Worm (Caenorhabditis elegans) whole organism, L2 larva: ENCODE results near the gene R05G9.1.

Experiments used
- C34F6.9 ChIP-seq: fragments of 150-350 bp; optimal IDR thresholded peaks from 2 replicates; lab custom pipeline; 2014; ENCODE audit warnings: missing biosample characterization, missing genetic modification characterization
- F13H6.1 ChIP-seq: sonication (generic microtip); optimal IDR thresholded peaks from 2 replicates; lab custom pipeline; 2016; ENCODE audit warnings: missing genetic modification characterization, missing compliant biosample characterization
- R02D3.7 ChIP-seq: fragments of 150-350 bp; optimal IDR thresholded peaks from 2 replicates; lab custom pipeline; 2014; ENCODE audit warnings: missing biosample characterization, missing genetic modification characterization
- Y55F3AM.14 ChIP-seq: fragments of 200-800 bp; sonication (Bioruptor generic); optimal IDR thresholded peaks from 2 replicates; lab custom pipeline; 2018; ENCODE audit warnings: mild to moderate bottlenecking, missing genetic modification characterization, missing compliant biosample characterization
- ZK546.5 ChIP-seq: sonication (generic microtip); optimal IDR thresholded peaks from 2 replicates; lab custom pipeline; 2017; ENCODE audit warnings: missing biosample characterization, missing genetic modification characterization
- alr-1 ChIP-seq: fragments of 150-350 bp; optimal IDR thresholded peaks from 2 replicates; lab custom pipeline; 2014; ENCODE audit warnings: missing biosample characterization, missing genetic modification characterization
- aly-2 ChIP-seq: fragments of 150-350 bp; optimal IDR thresholded peaks from 2 replicates; lab custom pipeline; 2014; ENCODE audit warnings: missing biosample characterization, missing genetic modification characterization
- ama-1 ChIP-seq: fragments of 150-350 bp; optimal IDR thresholded peaks from 2 replicates; lab custom pipeline; 2018; ENCODE audit warnings: inconsistent platforms
- blmp-1 ChIP-seq: sonication (generic microtip); optimal IDR thresholded peaks from 2 replicates; lab custom pipeline; 2017; ENCODE audit warnings: missing genetic modification characterization, mild to moderate bottlenecking, missing compliant biosample characterization, antibody characterized with exemption, moderate library complexity; ENCODE audit not compliant: insufficient read depth
- ceh-16 ChIP-seq: fragments of 150-350 bp; optimal IDR thresholded peaks from 2 replicates; lab custom pipeline; 2014; ENCODE audit warnings: missing biosample characterization, missing genetic modification characterization
- ceh-82 ChIP-seq: fragments of 150-350 bp; optimal IDR thresholded peaks from 2 replicates; lab custom pipeline; 2014; ENCODE audit warnings: missing biosample characterization, missing genetic modification characterization
- crh-2 ChIP-seq: sonication (generic microtip); optimal IDR thresholded peaks from 2 replicates; lab custom pipeline; 2017; ENCODE audit warnings: missing biosample characterization, missing genetic modification characterization
- dmd-4 ChIP-seq: sonication (generic microtip); optimal IDR thresholded peaks from 2 replicates; lab custom pipeline; 2017; ENCODE audit warnings: missing biosample characterization, missing genetic modification characterization
- egl-27 ChIP-seq: sonication (generic microtip); optimal IDR thresholded peaks from 3 replicates; lab custom pipeline; 2017; ENCODE audit warnings: missing biosample characterization, missing genetic modification reagents, missing genetic modification characterization
- elt-1 ChIP-seq: fragments of 150-350 bp; optimal IDR thresholded peaks from 2 replicates; lab custom pipeline; 2014; ENCODE audit warnings: missing biosample characterization, missing genetic modification characterization
- elt-3 ChIP-seq: sonication (generic microtip); optimal IDR thresholded peaks from 2 replicates; lab custom pipeline; 2017; ENCODE audit warnings: missing biosample characterization, missing genetic modification characterization
- gmeb-1 ChIP-seq: fragments of 150-350 bp; optimal IDR thresholded peaks from 2 replicates; lab custom pipeline; 2014; ENCODE audit warnings: missing biosample characterization, missing genetic modification characterization
- lin-11 ChIP-seq: fragments of 150-350 bp; sonication (generic microtip); optimal IDR thresholded peaks from 2 replicates; lab custom pipeline; 2014; ENCODE audit warnings: missing biosample characterization, missing genetic modification characterization, inconsistent platforms, mixed read lengths
- lin-13 ChIP-seq: fragments of 150-350 bp; optimal IDR thresholded peaks from 2 replicates; lab custom pipeline; 2014; ENCODE audit warnings: missing biosample characterization, missing genetic modification reagents, missing genetic modification characterization
- lin-39 ChIP-seq: fragments of 150-350 bp; optimal IDR thresholded peaks from 2 replicates; lab custom pipeline; 2014; ENCODE audit warnings: missing biosample characterization, missing genetic modification reagents, missing genetic modification characterization
- lsy-2 ChIP-seq, 2 experiments: fragments of 150-350 bp in 1 of 2; sonication (generic microtip) in 1 of 2; optimal IDR thresholded peaks; 2 replicates each; lab custom pipeline; 2014 to 2017; ENCODE audit warnings: missing biosample characterization in 2 of 2, missing genetic modification characterization in 2 of 2
- mab-5 ChIP-seq: fragments of 150-350 bp; optimal IDR thresholded peaks from 2 replicates; lab custom pipeline; 2014; ENCODE audit warnings: missing biosample characterization, missing genetic modification characterization
- mbf-1 ChIP-seq: sonication (generic microtip); optimal IDR thresholded peaks from 2 replicates; lab custom pipeline; 2017; ENCODE audit warnings: missing biosample characterization, missing genetic modification characterization
- mdl-1 ChIP-seq, 2 experiments: fragments of 150-350 bp in 1 of 2; sonication (generic microtip) in 1 of 2; optimal IDR thresholded peaks; 2 replicates each; lab custom pipeline; 2017; ENCODE audit warnings: missing biosample characterization in 2 of 2, missing genetic modification characterization in 2 of 2
- nhr-10 ChIP-seq: sonication (generic microtip); optimal IDR thresholded peaks from 2 replicates; lab custom pipeline; 2017; ENCODE audit warnings: missing biosample characterization, missing genetic modification characterization
- nhr-11 ChIP-seq: fragments of 150-350 bp; optimal IDR thresholded peaks from 2 replicates; lab custom pipeline; 2014; ENCODE audit warnings: missing biosample characterization, missing genetic modification characterization
- nhr-12 ChIP-seq: fragments of 150-350 bp; optimal IDR thresholded peaks from 2 replicates; lab custom pipeline; 2014; ENCODE audit warnings: missing biosample characterization, missing genetic modification characterization
- nhr-129 ChIP-seq: fragments of 150-350 bp; optimal IDR thresholded peaks from 2 replicates; lab custom pipeline; 2014; ENCODE audit warnings: missing biosample characterization, missing genetic modification characterization
- nhr-21 ChIP-seq: fragments of 150-350 bp; optimal IDR thresholded peaks from 2 replicates; lab custom pipeline; 2014; ENCODE audit warnings: missing biosample characterization, missing genetic modification characterization
- nhr-23 ChIP-seq: fragments of 150-350 bp; optimal IDR thresholded peaks from 2 replicates; lab custom pipeline; 2014; ENCODE audit warnings: missing biosample characterization, missing genetic modification reagents, missing genetic modification characterization
- nhr-237 ChIP-seq: fragments of 150-350 bp; optimal IDR thresholded peaks from 2 replicates; lab custom pipeline; 2014; ENCODE audit warnings: missing biosample characterization, missing genetic modification characterization
- nhr-25 ChIP-seq: fragments of 150-350 bp; sonication (generic microtip); optimal IDR thresholded peaks from 3 replicates; lab custom pipeline; 2014; ENCODE audit warnings: missing biosample characterization, missing genetic modification characterization
- nhr-6 ChIP-seq: fragments of 150-350 bp; optimal IDR thresholded peaks from 2 replicates; lab custom pipeline; 2014; ENCODE audit warnings: missing biosample characterization, missing genetic modification characterization
- nhr-77 ChIP-seq: fragments of 150-350 bp; optimal IDR thresholded peaks from 2 replicates; lab custom pipeline; 2014; ENCODE audit warnings: missing biosample characterization, missing genetic modification characterization
- peb-1 ChIP-seq: fragments of 150-350 bp; optimal IDR thresholded peaks from 2 replicates; lab custom pipeline; 2014; ENCODE audit warnings: missing biosample characterization, missing genetic modification characterization
- sem-4 ChIP-seq: fragments of 150-350 bp; optimal IDR thresholded peaks from 2 replicates; lab custom pipeline; 2014; ENCODE audit warnings: missing biosample characterization, missing genetic modification reagents, missing genetic modification characterization
- skn-1 ChIP-seq: sonication (generic microtip); optimal IDR thresholded peaks from 2 replicates; lab custom pipeline; 2017; ENCODE audit warnings: missing biosample characterization, missing genetic modification characterization
- sma-3 ChIP-seq: sonication (generic microtip); optimal IDR thresholded peaks from 2 replicates; lab custom pipeline; 2016; ENCODE audit warnings: missing genetic modification reagents, missing genetic modification characterization, missing compliant biosample characterization
- sma-9 ChIP-seq, 2 experiments: fragments of 150-350 bp in 1 of 2; sonication (generic microtip) in 1 of 2; optimal IDR thresholded peaks; 2 replicates each; lab custom pipeline; 2014 to 2016; ENCODE audit warnings: missing genetic modification characterization in 2 of 2, mild to moderate bottlenecking in 1 of 2, missing biosample characterization in 1 of 2, missing compliant biosample characterization in 1 of 2, missing genetic modification reagents in 1 of 2, moderate library complexity in 1 of 2
- snpc-4 ChIP-seq: fragments of 150-350 bp; optimal IDR thresholded peaks from 2 replicates; lab custom pipeline; 2014; ENCODE audit warnings: missing biosample characterization, missing genetic modification characterization
- unc-39 ChIP-seq: fragments of 150-350 bp; optimal IDR thresholded peaks from 2 replicates; lab custom pipeline; 2014; ENCODE audit warnings: missing biosample characterization, missing genetic modification characterization
- unc-55 ChIP-seq: fragments of 150-350 bp; sonication (generic microtip); optimal IDR thresholded peaks from 3 replicates; lab custom pipeline; 2014; ENCODE audit warnings: missing biosample characterization, missing genetic modification reagents, missing genetic modification characterization
- zag-1 ChIP-seq: fragments of 150-350 bp; optimal IDR thresholded peaks from 2 replicates; lab custom pipeline; 2014; ENCODE audit warnings: missing biosample characterization, missing genetic modification characterization
- ztf-1 ChIP-seq: fragments of 200-800 bp; sonication (Bioruptor generic); conservative IDR thresholded peaks from 2 replicates; pipeline ENCODE4 v1.3.6; 2022; ENCODE audit warnings: missing genetic modification characterization, missing compliant biosample characterization
- ztf-11 ChIP-seq: sonication (generic microtip); optimal IDR thresholded peaks from 2 replicates; lab custom pipeline; 2017; ENCODE audit warnings: missing biosample characterization, missing genetic modification characterization
- ztf-4 ChIP-seq: fragments of 150-350 bp; optimal IDR thresholded peaks from 2 replicates; lab custom pipeline; 2014; ENCODE audit warnings: missing biosample characterization, missing genetic modification characterization

Gene R05G9.1

ce11 chrII:6489711-6490184 lies 13.2 kb upstream of the R05G9.1 start, which contains the start of the genes snr-3 and rsp-5 (continued):
- peak; percentile 40 for TF ChIP-seq ama-1 (lab: Kevin White, UChicago)
- no peak for TF ChIP-seq elt-3 (tag; lab: Kevin White, UChicago)
- no peak for TF ChIP-seq aly-2 (tag; lab: Kevin White, UChicago)
- no peak for TF ChIP-seq ztf-11 (tag; lab: Kevin White, UChicago)
- TF ChIP-seq peb-1 (tag; lab: Kevin White, UChicago), result no peak
- no peak for TF ChIP-seq alr-1 (tag; lab: Kevin White, UChicago)
- peak; percentile 78 for TF ChIP-seq sma-9 (GFP tag; optimal IDR thresholded peaks at IDR 0.05; lab: Kevin White, UChicago)
- TF ChIP-seq sma-9 (tag; optimal IDR thresholded peaks at IDR 0.05; lab: Kevin White, UChicago), result no peak
- peak; percentile 79 for TF ChIP-seq lin-13 (GFP tag; lab: Kevin White, UChicago)
- TF ChIP-seq R02D3.7, result no peak
- peak; percentile 64 for TF ChIP-seq nhr-21 (tag; lab: Kevin White, UChicago)
- no peak for TF ChIP-seq nhr-237 (tag; lab: Kevin White, UChicago)
- TF ChIP-seq, all 48 proteins: peak for 22

- TF ChIP-seq aly-2 (tag; lab: Kevin White, UChicago) (no peak), ceh-16 (no peak), R02D3.7 (no peak), skn-1 (tag; lab: Kevin White, UChicago) (no peak), mdl-1 (tag; optimal IDR thresholded peaks at IDR 0.05; lab: Kevin White, UChicago) (no peak)
Observed at ce11 chrII:6491187-6491586, 11.8 kb upstream of the R05G9.1 start.

ce11 chrII:6491817-6492452 lies 11.0 kb upstream of the R05G9.1 start, which contains the start of the genes T28D9.11 and T28D9.1:
Gene T28D9.11 (minus strand): TSS chrII:6491993.
Gene T28D9.1 (plus strand): TSS chrII:6492402.
- peak; percentile 47 for TF ChIP-seq C34F6.9 (tag; lab: Kevin White, UChicago)
- peak; percentile 60 for TF ChIP-seq lin-11
- no peak for TF ChIP-seq sem-4
- no peak for TF ChIP-seq aly-2 (tag; lab: Kevin White, UChicago)
- TF ChIP-seq skn-1 (tag; lab: Kevin White, UChicago), result no peak
- TF ChIP-seq ztf-11 (tag; lab: Kevin White, UChicago), result no peak
- TF ChIP-seq alr-1 (tag; lab: Kevin White, UChicago), result no peak
- TF ChIP-seq nhr-77 (tag; lab: Kevin White, UChicago), result no peak
- TF ChIP-seq peb-1 (tag; lab: Kevin White, UChicago), result no peak
- TF ChIP-seq mbf-1 (tag; lab: Kevin White, UChicago), result no peak
- peak; percentile 19 for TF ChIP-seq lin-13 (GFP tag; lab: Kevin White, UChicago)
- TF ChIP-seq blmp-1 (tag; lab: Kevin White, UChicago), result no peak
- no peak for TF ChIP-seq nhr-6 (tag; lab: Kevin White, UChicago)
- peak; percentile 94 for TF ChIP-seq snpc-4 (tag; lab: Kevin White, UChicago)
- TF ChIP-seq unc-39 (tag; lab: Kevin White, UChicago), result peak; percentile 36
- TF ChIP-seq nhr-25 (tag; lab: Kevin White, UChicago), result no peak
- TF ChIP-seq crh-2 (tag; lab: Kevin White, UChicago), result peak; percentile 3
- TF ChIP-seq gmeb-1 (tag; lab: Kevin White, UChicago), result no peak
- TF ChIP-seq nhr-129 (tag; lab: Kevin White, UChicago), result peak; percentile 82
- TF ChIP-seq sma-3 (GFP tag; lab: Kevin White, UChicago), result no peak
- TF ChIP-seq nhr-23 (tag; lab: Kevin White, UChicago), result no peak
- peak; percentile 5 for TF ChIP-seq ceh-16
- TF ChIP-seq ama-1 (lab: Kevin White, UChicago), result peak; percentile 23
- TF ChIP-seq ztf-1 (GFP tag; lab: Robert Waterston, UW), result no peak
- no peak for TF ChIP-seq nhr-237 (tag; lab: Kevin White, UChicago)
- no peak for TF ChIP-seq mab-5 (tag; lab: Kevin White, UChicago)
- no peak for TF ChIP-seq elt-3 (tag; lab: Kevin White, UChicago)
- TF ChIP-seq zag-1 (tag; lab: Kevin White, UChicago), result peak; percentile 40
- no peak for TF ChIP-seq nhr-12 (tag; lab: Kevin White, UChicago)
- TF ChIP-seq elt-1 (tag; lab: Kevin White, UChicago), result no peak
- peak; percentile 7 for TF ChIP-seq sma-9 (GFP tag; optimal IDR thresholded peaks at IDR 0.05; lab: Kevin White, UChicago)
- TF ChIP-seq sma-9 (tag; optimal IDR thresholded peaks at IDR 0.05; lab: Kevin White, UChicago), result no peak
- no peak for TF ChIP-seq ZK546.5 (tag; lab: Kevin White, UChicago)
- peak in 1 of 2 experiments; percentile 68 for TF ChIP-seq lsy-2 (tag; optimal IDR thresholded peaks at IDR 0.05; lab: Kevin White, UChicago)
- peak; percentile 45 for TF ChIP-seq nhr-21 (tag; lab: Kevin White, UChicago)
- TF ChIP-seq nhr-11, result no peak
- no peak for TF ChIP-seq R02D3.7
- TF ChIP-seq F13H6.1 (tag; lab: Kevin White, UChicago), result peak; percentile 67
- TF ChIP-seq ceh-82, result no peak
- no peak for TF ChIP-seq Y55F3AM.14 (GFP tag; lab: Kevin White, UChicago)
- TF ChIP-seq ztf-4 (tag; lab: Kevin White, UChicago), result no peak
- peak; percentile 9 to 41 for TF ChIP-seq mdl-1 (tag; optimal IDR thresholded peaks at IDR 0.05; lab: Kevin White, UChicago)
- TF ChIP-seq egl-27, result peak; percentile 9
- no peak for TF ChIP-seq nhr-10 (tag; lab: Kevin White, UChicago)
- TF ChIP-seq lin-39 (tag; lab: Kevin White, UChicago), result no peak
- no peak for TF ChIP-seq dmd-4 (tag; lab: Kevin White, UChicago)
- TF ChIP-seq unc-55, result peak; percentile 66
